Fruit fly (Drosophila melanogaster) whole organism, prepupa: ENCODE data around the gene CG15629.
A peak's percentile ranks its signal among the peaks of the same experiment; 100 is the strongest.

ENCODE experiments used
- CG6163 ChIP-seq: fragments of 200-800 bp; sonication (Bioruptor generic); IDR thresholded peaks from 3 replicates; pipeline ENCODE4 v1.3.6; 2022; ENCODE audit warnings: missing biosample characterization, missing genetic modification characterization
- CG6792 ChIP-seq: fragments of 200-800 bp; sonication (Bioruptor generic); optimal IDR thresholded peaks from 3 replicates; lab custom pipeline; 2016; ENCODE audit warnings: missing biosample characterization, missing genetic modification characterization
- CG8319 ChIP-seq: fragments of 200-800 bp; sonication (Bioruptor generic); optimal IDR thresholded peaks from 3 replicates; lab custom pipeline; 2016; ENCODE audit warnings: missing biosample characterization, missing genetic modification characterization
- Eip75B ChIP-seq: fragments of 200-800 bp; sonication (Bioruptor generic); optimal IDR thresholded peaks from 3 replicates; lab custom pipeline; 2016; ENCODE audit warnings: missing biosample characterization, missing genetic modification characterization
- Hr4 ChIP-seq: fragments of 200-800 bp; sonication (Bioruptor generic); optimal IDR thresholded peaks from 3 replicates; lab custom pipeline; 2016; ENCODE audit warnings: missing biosample characterization, missing genetic modification characterization
- eg ChIP-seq: fragments of 200-800 bp; sonication (Bioruptor generic); IDR thresholded peaks from 3 replicates; pipeline ENCODE4 v1.3.6; 2022; ENCODE audit warnings: missing biosample characterization, missing genetic modification characterization
- ss ChIP-seq, 2 experiments: fragments of 200-800 bp; sonication (Bioruptor generic); optimal IDR thresholded peaks; 2 replicates in 1 of 2; 3 replicates in 1 of 2; lab custom pipeline; 2017 to 2018; ENCODE audit warnings: mild to moderate bottlenecking in 2 of 2, missing biosample characterization in 2 of 2, missing genetic modification characterization in 2 of 2, moderate library complexity in 1 of 2

dm6 chr2L:4821319-4821717, 8.5 kb downstream of the CG15629 start:
- TF ChIP-seq ss (GFP tag; optimal IDR thresholded peaks at IDR 0.05; lab: Kevin White, UChicago), result peak; percentile 85 to 93
- peak; percentile 40 for TF ChIP-seq CG6163 (GFP tag; lab: Robert Waterston, UW)
- TF ChIP-seq eg (GFP tag; lab: Robert Waterston, UW), result peak; percentile 67; the same call in 2 of the 3 replicates
- peak; percentile 76 for TF ChIP-seq Hr4 (GFP tag; lab: Kevin White, UChicago)
- peak; percentile 54 for TF ChIP-seq CG6792 (GFP tag; lab: Kevin White, UChicago)
- TF ChIP-seq Eip75B (GFP tag; lab: Kevin White, UChicago), result peak; percentile 79
- TF ChIP-seq CG8319, result peak; percentile 49
